Worm (Caenorhabditis elegans) whole organism, mixed stage, embryonic: ENCODE data around the gene C01G10.18.

Source experiments
- ces-1 ChIP-seq: fragments of 150-350 bp; optimal IDR thresholded peaks from 2 replicates; lab custom pipeline; 2014; ENCODE audit warnings: missing biosample characterization, missing genetic modification reagents, missing genetic modification characterization
- elt-1 ChIP-seq: sonication (generic microtip); optimal IDR thresholded peaks from 2 replicates; lab custom pipeline; 2017; ENCODE audit warnings: missing genetic modification characterization, mild to moderate bottlenecking, missing compliant biosample characterization, antibody characterized with exemption, moderate library complexity, borderline replicate concordance; ENCODE audit not compliant: insufficient read depth
- flh-1 ChIP-seq: fragments of 200-800 bp; sonication (Bioruptor generic); optimal IDR thresholded peaks from 2 replicates; lab custom pipeline; 2018; ENCODE audit warnings: mild to moderate bottlenecking, missing genetic modification characterization, moderate library complexity, missing compliant biosample characterization
- lsy-2 ChIP-seq: fragments of 150-350 bp; optimal IDR thresholded peaks from 2 replicates; lab custom pipeline; 2014; ENCODE audit warnings: missing biosample characterization, missing genetic modification characterization
- nhr-12 ChIP-seq: fragments of 150-350 bp; optimal IDR thresholded peaks from 2 replicates; lab custom pipeline; 2014; ENCODE audit warnings: missing biosample characterization, missing genetic modification characterization
- nhr-2 ChIP-seq: fragments of 150-350 bp; optimal IDR thresholded peaks from 2 replicates; lab custom pipeline; 2014; ENCODE audit warnings: missing biosample characterization, missing genetic modification characterization
- snpc-4 ChIP-seq: fragments of 150-350 bp; optimal IDR thresholded peaks from 2 replicates; lab custom pipeline; 2014; ENCODE audit warnings: missing biosample characterization, missing genetic modification characterization

ce11 chrV:15078560-15078959, 10.0 kb downstream of the C01G10.18 start:
- TF ChIP-seq elt-1 = no peak
- TF ChIP-seq nhr-12 = no peak
- TF ChIP-seq lsy-2 = no peak
- no peak for TF ChIP-seq nhr-2
- TF ChIP-seq flh-1 (GFP tag; lab: Kevin White, UChicago) = no peak
- no peak for TF ChIP-seq snpc-4 (tag; lab: Kevin White, UChicago)
- no peak for TF ChIP-seq ces-1 (GFP tag; lab: Kevin White, UChicago)
